Worm (Caenorhabditis elegans): Measurements from ENCODE around the gene glb-34.

- TF ChIP-seq cog-1 (tag; optimal IDR thresholded peaks at IDR 0.05) (no peak), ztf-29 (GFP tag; IDR thresholded peaks at IDR 0.05) (no peak), flt-1 (GFP tag; IDR thresholded peaks at IDR 0.05) (no peak), klf-2 (GFP tag; conservative IDR thresholded peaks at IDR 0.05) (no peak), T22C8.4 (GFP tag; IDR thresholded peaks at IDR 0.05) (no peak), med-1 (GFP tag; optimal IDR thresholded peaks at IDR 0.05; ENCODE audit: insufficient read depth) (no peak), ref-1 (GFP tag; conservative IDR thresholded peaks at IDR 0.05) (no peak), tab-1 (GFP tag; IDR thresholded peaks at IDR 0.05) (no peak), ztf-23 (GFP tag; IDR thresholded peaks at IDR 0.05) (no peak)
These were observed 1.9 kb upstream of the glb-34 start, which contains the start of the genes Y57G11B.3 and Y57G11B.5 for ce11 chrIV:14574282-14574869.

Measured in whole organism, midembryonic.